Worm (Caenorhabditis elegans) whole organism, L1 larva: ENCODE measurements around the gene F11E6.6.

Experiments used
- ama-1 ChIP-seq: fragments of 150-350 bp; optimal IDR thresholded peaks from 2 replicates; lab custom pipeline; 2014
- fkh-10 ChIP-seq: sonication (generic microtip); optimal IDR thresholded peaks from 2 replicates; lab custom pipeline; 2017; ENCODE audit warnings: missing biosample characterization, missing genetic modification reagents, missing genetic modification characterization
- hlh-4 ChIP-seq: sonication (generic microtip); optimal IDR thresholded peaks from 2 replicates; lab custom pipeline; 2016; ENCODE audit warnings: mild to moderate bottlenecking, missing genetic modification characterization, missing compliant biosample characterization
- lin-13 ChIP-seq: fragments of 150-350 bp; optimal IDR thresholded peaks from 2 replicates; lab custom pipeline; 2014; ENCODE audit warnings: missing biosample characterization, missing genetic modification reagents, missing genetic modification characterization
- lin-39 ChIP-seq: fragments of 150-350 bp; optimal IDR thresholded peaks from 2 replicates; lab custom pipeline; 2014; ENCODE audit warnings: missing biosample characterization, missing genetic modification reagents, missing genetic modification characterization
- mef-2 ChIP-seq: fragments of 150-350 bp; optimal IDR thresholded peaks from 2 replicates; lab custom pipeline; 2014; ENCODE audit warnings: missing biosample characterization, missing genetic modification characterization
- nhr-11 ChIP-seq: fragments of 150-350 bp; optimal IDR thresholded peaks from 2 replicates; lab custom pipeline; 2014; ENCODE audit warnings: missing biosample characterization, missing genetic modification characterization
- nhr-237 ChIP-seq: fragments of 150-350 bp; optimal IDR thresholded peaks from 2 replicates; lab custom pipeline; 2014; ENCODE audit warnings: missing biosample characterization, missing genetic modification characterization
- nhr-85 ChIP-seq: sonication (generic microtip); peaks from one replicate; lab custom pipeline; 2016; ENCODE audit warnings: missing genetic modification characterization, inconsistent platforms, missing compliant biosample characterization
- snu-23 ChIP-seq: sonication (generic microtip); optimal IDR thresholded peaks from 2 replicates; lab custom pipeline; 2016; ENCODE audit warnings: missing genetic modification characterization, missing compliant biosample characterization
- sox-4 ChIP-seq: sonication (generic microtip); optimal IDR thresholded peaks from 2 replicates; lab custom pipeline; 2016; ENCODE audit warnings: missing genetic modification characterization, missing compliant biosample characterization
- tbx-2 ChIP-seq: sonication (generic microtip); optimal IDR thresholded peaks from 2 replicates; lab custom pipeline; 2016; ENCODE audit warnings: missing genetic modification characterization, missing compliant biosample characterization
- unc-86 ChIP-seq: sonication (generic microtip); optimal IDR thresholded peaks from 2 replicates; lab custom pipeline; 2016; ENCODE audit warnings: missing genetic modification characterization, missing compliant biosample characterization

ce11 chrIV:17461222-17461707, 4.5 kb downstream of the F11E6.6 start, which contains the start of gene rif-1.1:
- TF ChIP-seq unc-86 (tag; lab: Kevin White, UChicago) (no peak), snu-23 (peak; percentile 59), hlh-4 (tag; lab: Kevin White, UChicago) (no peak), ama-1 (no peak), lin-39 (no peak), tbx-2 (peak; percentile 36), nhr-11 (no peak), sox-4 (tag; lab: Kevin White, UChicago) (no peak), nhr-237 (no peak), mef-2 (tag; lab: Kevin White, UChicago) (no peak), lin-13 (no peak), nhr-85 (peak; percentile 5), fkh-10 (GFP tag; lab: Kevin White, UChicago) (no peak)
